Fruit fly (Drosophila melanogaster) whole organism, embryonic: ENCODE measurements around the gene CG32248.

Experiments used
- Aef1 ChIP-seq: fragments of 200-800 bp; sonication (Bioruptor generic); IDR thresholded peaks from 3 replicates; pipeline ENCODE4 v1.3.6; 2022; ENCODE audit warnings: missing biosample characterization, missing genetic modification characterization
- BtbVII ChIP-seq: fragments of 200-800 bp; sonication (Bioruptor generic); optimal IDR thresholded peaks from 3 replicates; lab custom pipeline; 2017; ENCODE audit warnings: missing biosample characterization, mild to moderate bottlenecking, missing genetic modification characterization
- CG10209 ChIP-seq: fragments of 200-800 bp; sonication (Bioruptor generic); optimal IDR thresholded peaks from 3 replicates; lab custom pipeline; 2017; ENCODE audit warnings: missing biosample characterization, mild to moderate bottlenecking, missing genetic modification characterization, missing genetic modification reagents
- CG10267 ChIP-seq: fragments of 200-800 bp; sonication (Bioruptor generic); optimal IDR thresholded peaks from 2 replicates; lab custom pipeline; 2018; ENCODE audit warnings: missing biosample characterization, mild to moderate bottlenecking, missing genetic modification characterization, moderate library complexity
- CG11247 ChIP-seq: fragments of 200-800 bp; sonication (Bioruptor generic); IDR thresholded peaks from 2 replicates; pipeline ENCODE4 v1.3.6; 2022; ENCODE audit warnings: missing biosample characterization, missing genetic modification characterization
- CG11504 ChIP-seq: fragments of 200-800 bp; sonication (Bioruptor generic); optimal IDR thresholded peaks from 3 replicates; lab custom pipeline; 2019; ENCODE audit warnings: missing biosample characterization, mild to moderate bottlenecking, missing genetic modification characterization, moderate library complexity
- CG11695 ChIP-seq: fragments of 200-800 bp; sonication (Bioruptor generic); IDR thresholded peaks from 3 replicates; pipeline ENCODE4 v1.3.6; 2022; ENCODE audit warnings: missing biosample characterization, missing genetic modification characterization
- CG12219 ChIP-seq: fragments of 200-800 bp; sonication (Bioruptor generic); optimal IDR thresholded peaks from 3 replicates; lab custom pipeline; 2018; ENCODE audit warnings: missing biosample characterization, mild to moderate bottlenecking, missing genetic modification characterization
- CG15514 ChIP-seq: fragments of 200-800 bp; sonication (Bioruptor generic); optimal IDR thresholded peaks from 3 replicates; lab custom pipeline; 2017; ENCODE audit warnings: missing biosample characterization, missing genetic modification characterization, mild to moderate bottlenecking, moderate library complexity, missing genetic modification reagents
- CG16815 ChIP-seq: fragments of 200-800 bp; sonication (Bioruptor generic); optimal IDR thresholded peaks from 3 replicates; lab custom pipeline; 2017; ENCODE audit warnings: missing biosample characterization, mild to moderate bottlenecking, missing genetic modification characterization
- CG17568 ChIP-seq: fragments of 200-800 bp; sonication (Bioruptor generic); optimal IDR thresholded peaks from 2 replicates; lab custom pipeline; 2018; ENCODE audit warnings: missing biosample characterization, mild to moderate bottlenecking, missing genetic modification characterization, moderate library complexity
- CG2889 ChIP-seq: fragments of 200-800 bp; sonication (Bioruptor generic); IDR thresholded peaks from 3 replicates; pipeline ENCODE4 v1.3.6; 2022; ENCODE audit warnings: missing biosample characterization, missing genetic modification characterization
- CG30403 ChIP-seq: fragments of 200-800 bp; sonication (Bioruptor generic); optimal IDR thresholded peaks from 3 replicates; lab custom pipeline; 2016; ENCODE audit warnings: missing biosample characterization, missing genetic modification characterization
- CG32767 ChIP-seq: fragments of 200-800 bp; sonication (Bioruptor generic); IDR thresholded peaks from 2 replicates; pipeline ENCODE4 v1.3.6; 2022; ENCODE audit warnings: missing biosample characterization, missing genetic modification characterization
- CG34422 ChIP-seq: fragments of 200-800 bp; sonication (Bioruptor generic); IDR thresholded peaks from 3 replicates; pipeline ENCODE4 v1.3.6; 2022; ENCODE audit warnings: missing biosample characterization, missing genetic modification characterization
- CG3847 ChIP-seq: fragments of 200-800 bp; sonication (Bioruptor generic); IDR thresholded peaks from 2 replicates; pipeline ENCODE4 v1.3.6; 2022; ENCODE audit warnings: missing biosample characterization, missing genetic modification characterization
- CG9215 ChIP-seq: fragments of 200-800 bp; sonication (Bioruptor generic); IDR thresholded peaks from 2 replicates; pipeline ENCODE4 v1.3.6; 2022; ENCODE audit warnings: missing biosample characterization, missing genetic modification characterization
- CG9437 ChIP-seq: fragments of 200-800 bp; sonication (Bioruptor generic); optimal IDR thresholded peaks from 2 replicates; lab custom pipeline; 2018; ENCODE audit warnings: missing biosample characterization, mild to moderate bottlenecking, missing genetic modification characterization
- CG9817 ChIP-seq: fragments of 200-800 bp; sonication (Bioruptor generic); optimal IDR thresholded peaks from 2 replicates; lab custom pipeline; 2018; ENCODE audit warnings: missing biosample characterization, mild to moderate bottlenecking, missing genetic modification characterization, moderate library complexity
- D19A ChIP-seq: fragments of 200-800 bp; optimal IDR thresholded peaks from 3 replicates; lab custom pipeline; 2019; ENCODE audit warnings: missing biosample characterization, mild to moderate bottlenecking, missing genetic modification characterization, moderate library complexity
- Fer1 ChIP-seq: fragments of 200-800 bp; sonication (Bioruptor generic); optimal IDR thresholded peaks from 2 replicates; lab custom pipeline; 2017; ENCODE audit warnings: missing biosample characterization, mild to moderate bottlenecking, missing genetic modification characterization
- Fer3 ChIP-seq: fragments of 200-800 bp; sonication (Bioruptor generic); optimal IDR thresholded peaks from 2 replicates; lab custom pipeline; 2018; ENCODE audit warnings: missing biosample characterization, mild to moderate bottlenecking, missing genetic modification characterization, moderate library complexity
- GATAe ChIP-seq: fragments of 200-800 bp; sonication (Bioruptor generic); conservative IDR thresholded peaks from 2 replicates; pipeline ENCODE4 v1.3.6; 2022; ENCODE audit warnings: missing biosample characterization, missing genetic modification characterization
- MESR4 ChIP-seq: fragments of 200-800 bp; sonication (Bioruptor generic); optimal IDR thresholded peaks from 2 replicates; lab custom pipeline; 2018; ENCODE audit warnings: missing biosample characterization, mild to moderate bottlenecking, missing genetic modification characterization, moderate library complexity
- NFAT ChIP-seq: fragments of 200-800 bp; sonication (Bioruptor generic); IDR thresholded peaks from 2 replicates; pipeline ENCODE4 v1.3.6; 2022; ENCODE audit warnings: missing biosample characterization, missing genetic modification characterization
- Nf-YB ChIP-seq: fragments of 200-800 bp; sonication (Bioruptor generic); optimal IDR thresholded peaks from 3 replicates; lab custom pipeline; 2019; ENCODE audit warnings: missing biosample characterization, mild to moderate bottlenecking, missing genetic modification characterization, moderate library complexity
- NfI ChIP-seq: fragments of 200-800 bp; sonication (Bioruptor generic); optimal IDR thresholded peaks from 3 replicates; lab custom pipeline; 2018; ENCODE audit warnings: missing biosample characterization, mild to moderate bottlenecking, missing genetic modification characterization, moderate library complexity
- Pdp1 ChIP-seq, 2 experiments: fragments of 200-800 bp; sonication (Bioruptor generic); optimal IDR thresholded peaks; 3 replicates each; lab custom pipeline; 2016; ENCODE audit warnings: missing biosample characterization in 2 of 2, missing genetic modification characterization in 2 of 2, mild to moderate bottlenecking in 1 of 2, moderate library complexity in 1 of 2
- Poxn ChIP-seq: fragments of 200-800 bp; sonication (Bioruptor generic); IDR thresholded peaks from 2 replicates; pipeline ENCODE4 v1.3.6; 2022; ENCODE audit warnings: missing biosample characterization, missing genetic modification characterization
- Sox100B ChIP-seq: fragments of 200-800 bp; sonication (Bioruptor generic); optimal IDR thresholded peaks from 3 replicates; lab custom pipeline; 2018; ENCODE audit warnings: missing biosample characterization, mild to moderate bottlenecking, missing genetic modification characterization
- TFAM ChIP-seq: fragments of 200-800 bp; sonication (Bioruptor generic); optimal IDR thresholded peaks from 2 replicates; lab custom pipeline; 2017; ENCODE audit warnings: missing biosample characterization, missing genetic modification characterization, inconsistent platforms
- Tbp ChIP-seq: fragments of >200 bp; optimal IDR thresholded peaks from 2 replicates; lab custom pipeline; 2018; ENCODE audit warnings: missing biosample characterization, missing genetic modification characterization
- bcd ChIP-seq: fragments of 200-800 bp; sonication (Bioruptor generic); optimal IDR thresholded peaks from 2 replicates; lab custom pipeline; 2017; ENCODE audit warnings: missing biosample characterization, mild to moderate bottlenecking, missing genetic modification characterization
- cad ChIP-seq: fragments of >200 bp; optimal IDR thresholded peaks from 2 replicates; lab custom pipeline; 2017; ENCODE audit warnings: missing biosample characterization, missing genetic modification characterization
- caup ChIP-seq: fragments of 200-800 bp; sonication (Bioruptor generic); optimal IDR thresholded peaks from 3 replicates; lab custom pipeline; 2017; ENCODE audit warnings: missing biosample characterization, mild to moderate bottlenecking, missing genetic modification characterization, moderate library complexity; ENCODE audit not compliant: severe bottlenecking
- ci ChIP-seq: fragments of 200-800 bp; sonication (Bioruptor generic); IDR thresholded peaks from 3 replicates; pipeline ENCODE4 v1.3.6; 2022; ENCODE audit warnings: missing biosample characterization, missing genetic modification characterization
- crc ChIP-seq: fragments of 200-800 bp; sonication (Bioruptor generic); optimal IDR thresholded peaks from 2 replicates; lab custom pipeline; 2016; ENCODE audit warnings: missing biosample characterization, missing genetic modification characterization
- dysf ChIP-seq: fragments of 200-800 bp; sonication (Bioruptor generic); IDR thresholded peaks from 3 replicates; pipeline ENCODE4 v1.3.6; 2022; ENCODE audit warnings: missing biosample characterization, missing genetic modification characterization
- esg ChIP-seq: fragments of 200-800 bp; sonication (Bioruptor generic); conservative IDR thresholded peaks from 2 replicates; pipeline ENCODE4 v1.3.6; 2022; ENCODE audit warnings: missing biosample characterization, missing genetic modification characterization
- gem ChIP-seq: fragments of 200-800 bp; sonication (Bioruptor generic); optimal IDR thresholded peaks from 2 replicates; lab custom pipeline; 2019; ENCODE audit warnings: missing biosample characterization, mild to moderate bottlenecking, missing genetic modification characterization, moderate library complexity
- grau ChIP-seq: fragments of 200-800 bp; optimal IDR thresholded peaks from 3 replicates; lab custom pipeline; 2019; ENCODE audit warnings: missing biosample characterization, mild to moderate bottlenecking, missing genetic modification characterization, moderate library complexity
- lab ChIP-seq: fragments of 200-800 bp; sonication (Bioruptor generic); optimal IDR thresholded peaks from 3 replicates; lab custom pipeline; 2017; ENCODE audit warnings: missing biosample characterization, missing genetic modification characterization, mild to moderate bottlenecking, moderate library complexity, missing genetic modification reagents
- nmo ChIP-seq: fragments of 200-800 bp; sonication (Bioruptor generic); optimal IDR thresholded peaks from 2 replicates; lab custom pipeline; 2018; ENCODE audit warnings: missing biosample characterization, mild to moderate bottlenecking, missing genetic modification characterization, moderate library complexity
- pan ChIP-seq, 4 experiments: fragments of >200 bp in 3 of 4; fragments of 200-800 bp in 1 of 4; sonication (Bioruptor generic) in 1 of 4; optimal IDR thresholded peaks in 3 of 4; IDR thresholded peaks in 1 of 4; 2 replicates each; pipeline versions ENCODE4 v1.3.6 to Lab custom; 2017 to 2022; ENCODE audit warnings: missing biosample characterization in 2 of 4, missing genetic modification characterization in 2 of 4, mixed read lengths in 1 of 4
- sd ChIP-seq: fragments of 200-800 bp; sonication (Bioruptor generic); optimal IDR thresholded peaks from 3 replicates; lab custom pipeline; 2018; ENCODE audit warnings: missing biosample characterization, mild to moderate bottlenecking, missing genetic modification characterization, moderate library complexity
- sens ChIP-seq: fragments of 200-800 bp; sonication (Bioruptor generic); peaks from one replicate; lab custom pipeline; 2016; ENCODE audit warnings: missing biosample characterization, missing genetic modification characterization
- ssp ChIP-seq: fragments of 200-800 bp; sonication (Bioruptor generic); IDR thresholded peaks from 2 replicates; pipeline ENCODE4 v1.3.6; 2022; ENCODE audit warnings: missing biosample characterization, missing genetic modification characterization
- unc-4 ChIP-seq: fragments of 200-800 bp; sonication (Bioruptor generic); IDR thresholded peaks from 2 replicates; pipeline ENCODE4 v1.3.6; 2022; ENCODE audit warnings: missing biosample characterization, missing genetic modification characterization; ENCODE audit not compliant: partially characterized antibody

Gene CG32248

dm6 chr3L:4461454-4462045 lies 10.0 kb upstream of the CG32248 start, which contains the start of gene CG15023:
Gene CG15023 (minus strand): TSS chr3L:4461504.
- TF ChIP-seq CG16815 (GFP tag; lab: Kevin White, UChicago) (no peak), CG34422 (GFP tag; lab: Robert Waterston, UW) (0 out of 3 replicates have a peak, but pooled peaks have one; percentile 27), D19A (no peak), Fer3 (peak; percentile 4), CG11247 (GFP tag; lab: Robert Waterston, UW) (0 out of 2 replicates have a peak, but pooled peaks have one; percentile 19), CG10209 (GFP tag; lab: Kevin White, UChicago) (peak; percentile 15), dysf (GFP tag; lab: Robert Waterston, UW) (peak; percentile 69; the same call in 2 of the 3 replicates), CG9215 (GFP tag; lab: Robert Waterston, UW) (no peak), CG30403 (GFP tag; lab: Kevin White, UChicago) (peak; percentile 19), esg (GFP tag; lab: Robert Waterston, UW) (peak; percentile 30), NFAT (no peak), sens (GFP tag; lab: Kevin White, UChicago) (peak; percentile 45), caup (GFP tag; lab: Kevin White, UChicago) (no peak), crc (GFP tag; lab: Kevin White, UChicago) (no peak), bcd (GFP tag; lab: Kevin White, UChicago) (peak; percentile 4), BtbVII (GFP tag; lab: Kevin White, UChicago) (peak; percentile 38), lab (peak; percentile 47), CG12219 (GFP tag; lab: Kevin White, UChicago) (no peak), cad (no peak), TFAM (no peak), CG9817 (peak; percentile 20), Sox100B (GFP tag; lab: Kevin White, UChicago) (peak; percentile 0), ci (GFP tag; lab: Robert Waterston, UW) (0 out of 3 replicates have a peak, but pooled peaks have one; percentile 36), MESR4 (GFP tag; lab: Kevin White, UChicago) (no peak), CG11504 (tag; lab: Kevin White, UChicago) (peak; percentile 52), CG32767 (GFP tag; lab: Robert Waterston, UW) (0 out of 2 replicates have a peak, but pooled peaks have one; percentile 18), CG9437 (GFP tag; lab: Kevin White, UChicago) (peak; percentile 14), NfI (GFP tag; lab: Kevin White, UChicago) (peak; percentile 23), Tbp (GFP tag; lab: Kevin White, UChicago) (no peak), Poxn (no peak), CG10267 (tag; lab: Kevin White, UChicago) (peak; percentile 5), Nf-YB (GFP tag; lab: Kevin White, UChicago) (no peak), Fer1 (GFP tag; lab: Kevin White, UChicago) (peak; percentile 45), GATAe (no peak), Aef1 (GFP tag; lab: Robert Waterston, UW) (peak; percentile 38; the same call in 2 of the 3 replicates), gem (tag; lab: Kevin White, UChicago) (peak; percentile 61), sd (tag; lab: Kevin White, UChicago) (peak; percentile 20), ssp (GFP tag; lab: Robert Waterston, UW) (peak; percentile 24; the same call in 1 of the 2 replicates), unc-4 (GFP tag; lab: Robert Waterston, UW) (no peak), grau (tag; lab: Kevin White, UChicago) (peak; percentile 47), Pdp1 (GFP tag; optimal IDR thresholded peaks at IDR 0.05; lab: Kevin White, UChicago) (peak; percentile 4 to 37), CG3847 (no peak), nmo (GFP tag; lab: Kevin White, UChicago) (peak; percentile 11), CG2889 (GFP tag; lab: Robert Waterston, UW) (0 out of 3 replicates have a peak, but pooled peaks have one; percentile 31), CG17568 (peak; percentile 17), pan (optimal IDR thresholded peaks at IDR 0.05; lab: Kevin White, UChicago) (no peak), pan (GFP tag; optimal IDR thresholded peaks at IDR 0.05 in 1 of 2, IDR thresholded peaks at IDR 0.05 in 1 of 2) (no peak), CG11695 (GFP tag; lab: Robert Waterston, UW) (peak; percentile 53; the same call in 1 of the 3 replicates), CG15514 (GFP tag; lab: Kevin White, UChicago) (peak; percentile 36)
